Fruit fly (Drosophila melanogaster) whole organism, wandering third instar larva: ENCODE data around the gene ndl.

Experiments
- CG9705 ChIP-seq: fragments of 200-800 bp; sonication (Bioruptor generic); optimal IDR thresholded peaks from 2 replicates; lab custom pipeline; 2018; ENCODE audit warnings: missing biosample characterization, mild to moderate bottlenecking, missing genetic modification characterization
- Hr78 ChIP-seq: fragments of >200 bp; optimal IDR thresholded peaks from 2 replicates; lab custom pipeline; 2017; ENCODE audit warnings: missing biosample characterization, missing genetic modification characterization
- Myc ChIP-seq: fragments of >200 bp; optimal IDR thresholded peaks from 2 replicates; lab custom pipeline; 2017
- OdsH ChIP-seq: fragments of 200-800 bp; sonication (Bioruptor generic); optimal IDR thresholded peaks from 2 replicates; lab custom pipeline; 2016; ENCODE audit warnings: missing biosample characterization, mild to moderate bottlenecking, missing genetic modification characterization
- brk ChIP-seq: fragments of 200-800 bp; sonication (Bioruptor generic); optimal IDR thresholded peaks from 2 replicates; lab custom pipeline; 2016; ENCODE audit warnings: missing biosample characterization, mild to moderate bottlenecking, missing genetic modification characterization
- fru ChIP-seq: fragments of 200-800 bp; sonication (Bioruptor generic); optimal IDR thresholded peaks from 3 replicates; lab custom pipeline; 2016; ENCODE audit warnings: missing biosample characterization, mild to moderate bottlenecking, missing genetic modification characterization
- pan ChIP-seq: fragments of >200 bp; optimal IDR thresholded peaks from 2 replicates; lab custom pipeline; 2017
- psq ChIP-seq: fragments of 200-800 bp; sonication (Bioruptor generic); optimal IDR thresholded peaks from 3 replicates; lab custom pipeline; 2017; ENCODE audit warnings: missing biosample characterization, mild to moderate bottlenecking, missing genetic modification characterization, moderate library complexity

- TF ChIP-seq OdsH (no peak), Hr78 (no peak), CG9705 (GFP tag; lab: Kevin White, UChicago) (no peak), psq (GFP tag; lab: Kevin White, UChicago) (no peak), fru (GFP tag; lab: Kevin White, UChicago) (no peak), Myc (no peak), brk (GFP tag; lab: Kevin White, UChicago) (no peak), pan (lab: Kevin White, UChicago) (no peak)
Observed at dm6 chr3L:6612637-6613036, 9.5 kb upstream of the ndl start.
